Fruit fly (Drosophila melanogaster) whole organism, embryonic: ENCODE results near the gene CG42766.

Experiments used
- Ada2b ChIP-seq: fragments of 200-800 bp; sonication (Bioruptor generic); IDR thresholded peaks from 2 replicates; pipeline ENCODE4 v1.3.6; 2022; ENCODE audit warnings: missing biosample characterization, missing genetic modification characterization
- CG10979 ChIP-seq: fragments of 200-800 bp; sonication (Bioruptor generic); optimal IDR thresholded peaks from 2 replicates; lab custom pipeline; 2018; ENCODE audit warnings: missing biosample characterization, mild to moderate bottlenecking, missing genetic modification characterization, moderate library complexity
- CG13287 ChIP-seq: fragments of 200-800 bp; sonication (Bioruptor generic); IDR thresholded peaks from 2 replicates; pipeline ENCODE4 v1.3.6; 2022; ENCODE audit warnings: missing biosample characterization, missing genetic modification characterization; ENCODE audit not compliant: partially characterized antibody
- CG13775 ChIP-seq: fragments of 200-800 bp; sonication (Bioruptor generic); optimal IDR thresholded peaks from 3 replicates; lab custom pipeline; 2017; ENCODE audit warnings: missing biosample characterization, mild to moderate bottlenecking, missing genetic modification characterization
- CG14710 ChIP-seq: fragments of 200-800 bp; sonication (Bioruptor generic); optimal IDR thresholded peaks from 3 replicates; lab custom pipeline; 2019; ENCODE audit warnings: missing biosample characterization, mild to moderate bottlenecking, missing genetic modification characterization, moderate library complexity
- CG15073 ChIP-seq: fragments of 200-800 bp; sonication (Bioruptor generic); optimal IDR thresholded peaks from 2 replicates; lab custom pipeline; 2016; ENCODE audit warnings: missing biosample characterization, missing genetic modification characterization
- CG15269 ChIP-seq: fragments of 200-800 bp; sonication (Bioruptor generic); optimal IDR thresholded peaks from 2 replicates; lab custom pipeline; 2018; ENCODE audit warnings: missing biosample characterization, mild to moderate bottlenecking, missing genetic modification characterization, moderate library complexity
- CG17359 ChIP-seq: fragments of 200-800 bp; sonication (Bioruptor generic); optimal IDR thresholded peaks from 3 replicates; lab custom pipeline; 2018; ENCODE audit warnings: missing biosample characterization, mild to moderate bottlenecking, missing genetic modification characterization, moderate library complexity
- CG17361 ChIP-seq: fragments of 200-800 bp; sonication (Bioruptor generic); IDR thresholded peaks from 3 replicates; pipeline ENCODE4 v1.3.6; 2022; ENCODE audit warnings: missing biosample characterization, missing genetic modification characterization
- CG17829 ChIP-seq: fragments of 200-800 bp; optimal IDR thresholded peaks from 2 replicates; lab custom pipeline; 2019; ENCODE audit warnings: missing biosample characterization, mild to moderate bottlenecking, missing genetic modification characterization, moderate library complexity
- CG17912 ChIP-seq: fragments of 200-800 bp; sonication (Bioruptor generic); optimal IDR thresholded peaks from 2 replicates; lab custom pipeline; 2018; ENCODE audit warnings: missing biosample characterization, mild to moderate bottlenecking, missing genetic modification characterization
- CG1792 ChIP-seq: fragments of 200-800 bp; sonication (Bioruptor generic); optimal IDR thresholded peaks from 2 replicates; lab custom pipeline; 2016; ENCODE audit warnings: missing biosample characterization, missing genetic modification characterization
- CG2712 ChIP-seq: fragments of 200-800 bp; optimal IDR thresholded peaks from 3 replicates; lab custom pipeline; 2019; ENCODE audit warnings: missing biosample characterization, mild to moderate bottlenecking, missing genetic modification characterization, moderate library complexity
- CG31441 ChIP-seq: fragments of 200-800 bp; sonication (Bioruptor generic); IDR thresholded peaks from 2 replicates; pipeline ENCODE4 v1.3.6; 2022; ENCODE audit warnings: missing biosample characterization, missing genetic modification characterization
- CG3407 ChIP-seq: fragments of 200-800 bp; sonication (Bioruptor generic); optimal IDR thresholded peaks from 2 replicates; lab custom pipeline; 2018; ENCODE audit warnings: missing biosample characterization, mild to moderate bottlenecking, missing genetic modification characterization
- CG4730 ChIP-seq: fragments of 200-800 bp; sonication (Bioruptor generic); IDR thresholded peaks from 2 replicates; pipeline ENCODE4 v1.3.6; 2022; ENCODE audit warnings: missing biosample characterization, missing genetic modification characterization
- CG6272 ChIP-seq: fragments of 200-800 bp; sonication (Bioruptor generic); IDR thresholded peaks from 2 replicates; pipeline ENCODE4 v1.3.6; 2022; ENCODE audit warnings: missing biosample characterization, missing genetic modification characterization
- CG6791 ChIP-seq: fragments of 200-800 bp; sonication (Bioruptor generic); IDR thresholded peaks from 3 replicates; pipeline ENCODE4 v1.3.6; 2022; ENCODE audit warnings: missing biosample characterization, missing genetic modification characterization; ENCODE audit not compliant: partially characterized antibody
- CG8290 ChIP-seq, 3 experiments: fragments of 200-800 bp; sonication (Bioruptor generic); optimal IDR thresholded peaks; 2 replicates each; lab custom pipeline; 2016 to 2019; ENCODE audit warnings: missing biosample characterization in 3 of 3, missing genetic modification characterization in 3 of 3, mild to moderate bottlenecking in 2 of 3, moderate library complexity in 1 of 3
- CkIIα-i1 ChIP-seq: fragments of 200-800 bp; sonication (Bioruptor generic); IDR thresholded peaks from 2 replicates; pipeline ENCODE4 v1.3.6; 2022; ENCODE audit warnings: missing biosample characterization, missing genetic modification characterization
- D19A ChIP-seq: fragments of 200-800 bp; optimal IDR thresholded peaks from 3 replicates; lab custom pipeline; 2019; ENCODE audit warnings: missing biosample characterization, mild to moderate bottlenecking, missing genetic modification characterization, moderate library complexity
- H2.0 ChIP-seq: fragments of 200-800 bp; sonication (Bioruptor generic); IDR thresholded peaks from 2 replicates; pipeline ENCODE4 v1.3.6; 2022; ENCODE audit warnings: missing biosample characterization, missing genetic modification characterization
- HLH54F ChIP-seq: fragments of 200-800 bp; sonication (Bioruptor generic); optimal IDR thresholded peaks from 3 replicates; lab custom pipeline; 2016; ENCODE audit warnings: missing biosample characterization, missing genetic modification characterization
- HmgZ ChIP-seq: fragments of 200-800 bp; sonication (Bioruptor generic); optimal IDR thresholded peaks from 2 replicates; lab custom pipeline; 2018; ENCODE audit warnings: missing biosample characterization, mild to moderate bottlenecking, missing genetic modification characterization
- Hr3 ChIP-seq: fragments of 200-800 bp; sonication (Bioruptor generic); optimal IDR thresholded peaks from 3 replicates; lab custom pipeline; 2016; ENCODE audit warnings: missing biosample characterization, missing genetic modification characterization
- Hr78 ChIP-seq, 2 experiments: fragments of 200-800 bp in 1 of 2; fragments of >200 bp in 1 of 2; sonication (Bioruptor generic) in 1 of 2; optimal IDR thresholded peaks; 2 replicates each; lab custom pipeline; 2017 to 2019; ENCODE audit warnings: missing biosample characterization in 2 of 2, missing genetic modification characterization in 2 of 2, mild to moderate bottlenecking in 1 of 2, moderate library complexity in 1 of 2
- Myb ChIP-seq: fragments of 200-800 bp; sonication (Bioruptor generic); optimal IDR thresholded peaks from 2 replicates; lab custom pipeline; 2016; ENCODE audit warnings: missing biosample characterization, missing genetic modification characterization
- Pdp1 ChIP-seq, 2 experiments: fragments of 200-800 bp; sonication (Bioruptor generic); optimal IDR thresholded peaks; 3 replicates each; lab custom pipeline; 2016; ENCODE audit warnings: missing biosample characterization in 2 of 2, missing genetic modification characterization in 2 of 2, mild to moderate bottlenecking in 1 of 2, moderate library complexity in 1 of 2
- Ravus ChIP-seq: fragments of 200-800 bp; sonication (Bioruptor generic); IDR thresholded peaks from 2 replicates; pipeline ENCODE4 v1.3.6; 2022; ENCODE audit warnings: missing biosample characterization, missing genetic modification characterization
- Scr ChIP-seq: fragments of 200-800 bp; sonication (Bioruptor generic); IDR thresholded peaks from 2 replicates; pipeline ENCODE4 v1.3.6; 2022; ENCODE audit warnings: missing biosample characterization, missing genetic modification characterization; ENCODE audit not compliant: partially characterized antibody
- Stat92E ChIP-seq, 3 experiments: fragments of >200 bp in 2 of 3; fragments of 200-800 bp in 1 of 3; sonication (Bioruptor generic) in 1 of 3; optimal IDR thresholded peaks; 2 replicates each; lab custom pipeline; 2017 to 2019; ENCODE audit warnings: missing biosample characterization in 3 of 3, missing genetic modification characterization in 3 of 3, mild to moderate bottlenecking in 1 of 3, moderate library complexity in 1 of 3
- Xbp1 ChIP-seq: fragments of 200-800 bp; sonication (Bioruptor generic); optimal IDR thresholded peaks from 3 replicates; lab custom pipeline; 2016; ENCODE audit warnings: missing biosample characterization, mild to moderate bottlenecking, missing genetic modification characterization
- bigmax ChIP-seq: fragments of 200-800 bp; sonication (Bioruptor generic); optimal IDR thresholded peaks from 2 replicates; lab custom pipeline; 2018; ENCODE audit warnings: missing biosample characterization, mild to moderate bottlenecking, missing genetic modification characterization
- bsh ChIP-seq, 2 experiments: fragments of 200-800 bp; sonication (Bioruptor generic); optimal IDR thresholded peaks; 2 replicates each; lab custom pipeline; 2017 to 2018; ENCODE audit warnings: mild to moderate bottlenecking in 2 of 2, missing biosample characterization in 2 of 2, missing genetic modification characterization in 2 of 2, moderate library complexity in 1 of 2
- chinmo ChIP-seq: fragments of 200-800 bp; sonication (Bioruptor generic); IDR thresholded peaks from 4 replicates; pipeline ENCODE4 v1.3.6; 2022; ENCODE audit warnings: missing biosample characterization, missing genetic modification characterization; ENCODE audit not compliant: partially characterized antibody
- crc ChIP-seq: fragments of 200-800 bp; sonication (Bioruptor generic); optimal IDR thresholded peaks from 2 replicates; lab custom pipeline; 2016; ENCODE audit warnings: missing biosample characterization, missing genetic modification characterization
- cwo ChIP-seq: fragments of 200-800 bp; sonication (Bioruptor generic); optimal IDR thresholded peaks from 3 replicates; lab custom pipeline; 2017; ENCODE audit warnings: missing biosample characterization, missing genetic modification characterization, mild to moderate bottlenecking, moderate library complexity, missing genetic modification reagents
- fd96Cb ChIP-seq: fragments of 200-800 bp; sonication (Bioruptor generic); optimal IDR thresholded peaks from 2 replicates; lab custom pipeline; 2018; ENCODE audit warnings: missing biosample characterization, mild to moderate bottlenecking, missing genetic modification characterization, moderate library complexity
- kay ChIP-seq: fragments of 200-800 bp; sonication (Bioruptor generic); optimal IDR thresholded peaks from 2 replicates; lab custom pipeline; 2016; ENCODE audit warnings: missing biosample characterization, missing genetic modification characterization
- lola ChIP-seq, 3 experiments: fragments of >200 bp in 2 of 3; fragments of 200-800 bp in 1 of 3; sonication (Bioruptor generic) in 1 of 3; optimal IDR thresholded peaks; 2 replicates each; lab custom pipeline; 2017 to 2019; ENCODE audit warnings: missing biosample characterization in 3 of 3, missing genetic modification characterization in 3 of 3, mild to moderate bottlenecking in 1 of 3, moderate library complexity in 1 of 3
- maf-S ChIP-seq: fragments of 200-800 bp; sonication (Bioruptor generic); optimal IDR thresholded peaks from 2 replicates; lab custom pipeline; 2016; ENCODE audit warnings: missing biosample characterization, missing genetic modification characterization
- prd ChIP-seq, 3 experiments: fragments of >200 bp in 2 of 3; fragments of 200-800 bp in 1 of 3; sonication (Bioruptor generic) in 1 of 3; optimal IDR thresholded peaks in 2 of 3; IDR thresholded peaks in 1 of 3; 2 replicates in 2 of 3; 3 replicates in 1 of 3; pipeline versions ENCODE4 v1.3.6 to Lab custom; 2017 to 2022; ENCODE audit warnings: missing biosample characterization in 1 of 3, missing genetic modification characterization in 1 of 3
- psq ChIP-seq: fragments of 200-800 bp; sonication (Bioruptor generic); optimal IDR thresholded peaks from 2 replicates; lab custom pipeline; 2017; ENCODE audit warnings: missing biosample characterization, missing genetic modification characterization
- sens ChIP-seq: fragments of 200-800 bp; sonication (Bioruptor generic); peaks from one replicate; lab custom pipeline; 2016; ENCODE audit warnings: missing biosample characterization, missing genetic modification characterization
- sisA ChIP-seq: fragments of 200-800 bp; sonication (Bioruptor generic); IDR thresholded peaks from 2 replicates; pipeline ENCODE4 v1.3.6; 2022; ENCODE audit warnings: missing biosample characterization, missing genetic modification characterization
- sug ChIP-seq: fragments of 200-800 bp; optimal IDR thresholded peaks from 2 replicates; lab custom pipeline; 2019; ENCODE audit warnings: missing biosample characterization, mild to moderate bottlenecking, missing genetic modification characterization, moderate library complexity
- usp ChIP-seq: fragments of >200 bp; optimal IDR thresholded peaks from 2 replicates; lab custom pipeline; 2017; ENCODE audit warnings: missing biosample characterization, missing genetic modification characterization
- zen ChIP-seq: fragments of 200-800 bp; sonication (Bioruptor generic); optimal IDR thresholded peaks from 3 replicates; lab custom pipeline; 2018; ENCODE audit warnings: missing biosample characterization, mild to moderate bottlenecking, missing genetic modification characterization, moderate library complexity

The CG42766 gene

dm6 chrX:15986654-15987053 is 10.0 kb downstream of the CG42766 start, which contains the start of gene ND-20 (continued):
- TF ChIP-seq D19A (tag; lab: Kevin White, UChicago) (peak; percentile 8), chinmo (GFP tag; lab: Robert Waterston, UW) (no peak), prd (optimal IDR thresholded peaks at IDR 0.05; lab: Kevin White, UChicago) (no peak), prd (GFP tag; IDR thresholded peaks at IDR 0.05; lab: Robert Waterston, UW) (no peak), Ada2b (no peak), CG17361 (0 out of 3 replicates have a peak, but pooled peaks have one; percentile 27), CkIIα-i1 (GFP tag; lab: Robert Waterston, UW) (no peak), usp (GFP tag; lab: Kevin White, UChicago) (no peak), CG13287 (GFP tag; lab: Robert Waterston, UW) (peak; percentile 13; the same call in 1 of the 2 replicates), CG10979 (peak; percentile 22), CG1792 (GFP tag; lab: Kevin White, UChicago) (no peak), CG31441 (GFP tag; lab: Robert Waterston, UW) (no peak), fd96Cb (tag; lab: Kevin White, UChicago) (no peak), maf-S (no peak), CG17829 (tag; lab: Kevin White, UChicago) (peak; percentile 45), bigmax (GFP tag; lab: Kevin White, UChicago) (no peak), CG8290 (GFP tag; optimal IDR thresholded peaks at IDR 0.05; lab: Kevin White, UChicago) (peak; percentile 56), CG8290 (tag; optimal IDR thresholded peaks at IDR 0.05; lab: Kevin White, UChicago) (no peak), CG13775 (GFP tag; lab: Kevin White, UChicago) (no peak), CG15269 (tag; lab: Kevin White, UChicago) (no peak), HmgZ (tag; lab: Kevin White, UChicago) (peak; percentile 34), Ravus (GFP tag; lab: Robert Waterston, UW) (no peak), CG14710 (tag; lab: Kevin White, UChicago) (peak; percentile 65), CG15073 (GFP tag; lab: Kevin White, UChicago) (no peak), sug (tag; lab: Kevin White, UChicago) (peak; percentile 22), HLH54F (GFP tag; lab: Kevin White, UChicago) (peak; percentile 17), zen (tag; lab: Kevin White, UChicago) (peak; percentile 64), kay (no peak), Scr (0 out of 2 replicates have a peak, but pooled peaks have one; percentile 17), bsh (GFP tag; optimal IDR thresholded peaks at IDR 0.05; lab: Kevin White, UChicago) (peak in 1 of 2 experiments; percentile 5), sisA (GFP tag; lab: Robert Waterston, UW) (no peak), Xbp1 (peak; percentile 42), CG17912 (GFP tag; lab: Kevin White, UChicago) (no peak), CG4730 (no peak), CG17359 (tag; lab: Kevin White, UChicago) (peak; percentile 2), crc (GFP tag; lab: Kevin White, UChicago) (no peak), Hr3 (GFP tag; lab: Kevin White, UChicago) (no peak), CG3407 (no peak), H2.0 (GFP tag; lab: Robert Waterston, UW) (no peak), CG6791 (GFP tag; lab: Robert Waterston, UW) (no peak), sens (GFP tag; lab: Kevin White, UChicago) (peak; percentile 80), cwo (GFP tag; lab: Kevin White, UChicago) (no peak), Stat92E (GFP tag; optimal IDR thresholded peaks at IDR 0.05; lab: Kevin White, UChicago) (peak in 1 of 3 experiments; percentile 90), Myb (peak; percentile 11), Pdp1 (GFP tag; optimal IDR thresholded peaks at IDR 0.05; lab: Kevin White, UChicago) (peak in 1 of 2 experiments; percentile 93), CG6272 (no peak), lola (GFP tag; optimal IDR thresholded peaks at IDR 0.05; lab: Kevin White, UChicago) (peak in 1 of 3 experiments; percentile 99), CG2712 (tag; lab: Kevin White, UChicago) (peak; percentile 43), Hr78 (GFP tag; optimal IDR thresholded peaks at IDR 0.05; lab: Kevin White, UChicago) (peak in 1 of 2 experiments; percentile 50), psq (GFP tag; lab: Kevin White, UChicago) (no peak)
